Worm (Caenorhabditis elegans) whole organism, L1 larva: ENCODE measurements around the gene dsc-1.

Experiments used
- aha-1 ChIP-seq: fragments of 150-350 bp; optimal IDR thresholded peaks from 2 replicates; lab custom pipeline; 2014; ENCODE audit warnings: missing biosample characterization, missing genetic modification characterization
- ama-1 ChIP-seq: fragments of 150-350 bp; optimal IDR thresholded peaks from 2 replicates; lab custom pipeline; 2014
- ceh-8 ChIP-seq: fragments of 200-800 bp; sonication (Bioruptor generic); optimal IDR thresholded peaks from 2 replicates; lab custom pipeline; 2018; ENCODE audit warnings: mild to moderate bottlenecking, missing genetic modification characterization, moderate library complexity, missing compliant biosample characterization
- egl-27 ChIP-seq, 2 experiments: fragments of 150-350 bp in 1 of 2; sonication (generic microtip); optimal IDR thresholded peaks; 3 replicates each; lab custom pipeline; 2017 to 2018; ENCODE audit warnings: missing biosample characterization in 2 of 2, missing genetic modification characterization in 2 of 2, missing genetic modification reagents in 2 of 2
- ets-5 ChIP-seq: fragments of 200-800 bp; sonication (Bioruptor generic); IDR thresholded peaks from 2 replicates; pipeline ENCODE4 v1.3.6; 2022; ENCODE audit warnings: missing genetic modification characterization, missing compliant biosample characterization
- fkh-10 ChIP-seq: sonication (generic microtip); optimal IDR thresholded peaks from 2 replicates; lab custom pipeline; 2017; ENCODE audit warnings: missing biosample characterization, missing genetic modification reagents, missing genetic modification characterization
- lin-39 ChIP-seq: fragments of 150-350 bp; optimal IDR thresholded peaks from 2 replicates; lab custom pipeline; 2014; ENCODE audit warnings: missing biosample characterization, missing genetic modification reagents, missing genetic modification characterization
- mef-2 ChIP-seq: fragments of 150-350 bp; optimal IDR thresholded peaks from 2 replicates; lab custom pipeline; 2014; ENCODE audit warnings: missing biosample characterization, missing genetic modification characterization
- nhr-20 ChIP-seq: sonication (generic microtip); optimal IDR thresholded peaks from 2 replicates; lab custom pipeline; 2016; ENCODE audit warnings: mild to moderate bottlenecking, missing genetic modification characterization, missing compliant biosample characterization
- nhr-237 ChIP-seq: fragments of 150-350 bp; optimal IDR thresholded peaks from 2 replicates; lab custom pipeline; 2014; ENCODE audit warnings: missing biosample characterization, missing genetic modification characterization
- nhr-47 ChIP-seq: sonication (generic microtip); optimal IDR thresholded peaks from 2 replicates; lab custom pipeline; 2016; ENCODE audit warnings: mild to moderate bottlenecking, missing genetic modification characterization, moderate library complexity, missing compliant biosample characterization
- nhr-77 ChIP-seq: fragments of 150-350 bp; optimal IDR thresholded peaks from 2 replicates; lab custom pipeline; 2014; ENCODE audit warnings: missing biosample characterization, missing genetic modification characterization
- pqm-1 ChIP-seq: sonication (generic microtip); optimal IDR thresholded peaks from 3 replicates; lab custom pipeline; 2017; ENCODE audit warnings: missing biosample characterization, missing genetic modification characterization
- snpc-4 ChIP-seq: fragments of 150-350 bp; optimal IDR thresholded peaks from 2 replicates; lab custom pipeline; 2014; ENCODE audit warnings: missing biosample characterization, missing genetic modification characterization

DNA sequence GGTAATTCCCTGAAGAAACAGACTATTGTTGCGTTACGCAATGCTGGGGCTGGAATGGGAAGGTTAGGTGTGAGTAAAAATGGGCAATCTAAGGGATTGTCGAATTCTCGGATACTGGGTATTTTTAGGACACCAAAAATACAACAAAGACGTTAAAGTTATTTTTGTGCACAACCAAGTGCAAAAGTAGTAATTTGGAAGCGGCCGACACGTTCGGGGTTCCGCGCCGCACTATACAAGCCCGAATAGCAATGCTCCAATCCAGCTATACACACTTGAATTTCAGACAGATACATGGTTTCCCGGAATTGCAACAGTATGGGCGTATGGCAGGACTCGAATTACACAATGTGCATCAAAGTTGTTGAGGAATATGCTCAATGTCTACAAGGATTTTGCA, 6.6 kb downstream of the dsc-1 start:
- TF ChIP-seq lin-39 (tag; lab: Kevin White, UChicago) (no peak), ets-5 (no peak), snpc-4 (tag; lab: Kevin White, UChicago) (no peak), nhr-237 (tag; lab: Kevin White, UChicago) (no peak), ceh-8 (GFP tag; lab: Kevin White, UChicago) (no peak), aha-1 (tag; lab: Kevin White, UChicago) (no peak), pqm-1 (no peak), nhr-20 (tag; lab: Kevin White, UChicago) (no peak), ama-1 (lab: Kevin White, UChicago) (no peak), mef-2 (tag; lab: Kevin White, UChicago) (no peak), nhr-77 (tag; lab: Kevin White, UChicago) (no peak), fkh-10 (no peak), egl-27 (tag; optimal IDR thresholded peaks at IDR 0.05; lab: Kevin White, UChicago) (no peak), nhr-47 (tag; lab: Kevin White, UChicago) (no peak)
